Worm (Caenorhabditis elegans) whole organism, L3 larva: ENCODE results near the gene Y116A8C.465.

ENCODE experiments used
- ama-1 ChIP-seq: fragments of 150-350 bp; optimal IDR thresholded peaks from 2 replicates; lab custom pipeline; 2018
- ceh-82 ChIP-seq: fragments of 150-350 bp; optimal IDR thresholded peaks from 2 replicates; lab custom pipeline; 2014; ENCODE audit warnings: missing biosample characterization, missing genetic modification characterization
- egl-27 ChIP-seq: sonication (generic microtip); optimal IDR thresholded peaks from 4 replicates; lab custom pipeline; 2017; ENCODE audit warnings: missing biosample characterization, missing genetic modification reagents, missing genetic modification characterization
- fkh-2 ChIP-seq: fragments of 150-350 bp; optimal IDR thresholded peaks from 2 replicates; lab custom pipeline; 2014; ENCODE audit warnings: missing biosample characterization, missing genetic modification reagents, missing genetic modification characterization
- jun-1 ChIP-seq: fragments of 150-350 bp; optimal IDR thresholded peaks from 2 replicates; lab custom pipeline; 2014; ENCODE audit warnings: missing biosample characterization, missing genetic modification reagents, missing genetic modification characterization
- lin-15B ChIP-seq: fragments of 150-350 bp; optimal IDR thresholded peaks from 2 replicates; lab custom pipeline; 2014; ENCODE audit warnings: missing biosample characterization, missing genetic modification characterization
- mdl-1 ChIP-seq: fragments of 150-350 bp; optimal IDR thresholded peaks from 2 replicates; lab custom pipeline; 2014; ENCODE audit warnings: missing biosample characterization, missing genetic modification characterization
- nhr-237 ChIP-seq: fragments of 150-350 bp; optimal IDR thresholded peaks from 2 replicates; lab custom pipeline; 2014; ENCODE audit warnings: missing biosample characterization, missing genetic modification characterization
- nhr-25 ChIP-seq: sonication (generic microtip); optimal IDR thresholded peaks from 2 replicates; lab custom pipeline; 2017; ENCODE audit warnings: missing biosample characterization, missing genetic modification characterization
- nhr-77 ChIP-seq: fragments of 150-350 bp; optimal IDR thresholded peaks from 2 replicates; lab custom pipeline; 2014; ENCODE audit warnings: missing biosample characterization, missing genetic modification characterization
- skn-1 ChIP-seq: fragments of 150-350 bp; optimal IDR thresholded peaks from 2 replicates; lab custom pipeline; 2014; ENCODE audit warnings: missing biosample characterization, missing genetic modification characterization
- unc-39 ChIP-seq: sonication (generic microtip); optimal IDR thresholded peaks from 4 replicates; lab custom pipeline; 2017; ENCODE audit warnings: missing biosample characterization, missing genetic modification characterization
- unc-62 ChIP-seq: fragments of 150-350 bp; sonication (generic microtip); optimal IDR thresholded peaks from 4 replicates; lab custom pipeline; 2014; ENCODE audit warnings: missing biosample characterization, missing genetic modification reagents, missing genetic modification characterization

DNA sequence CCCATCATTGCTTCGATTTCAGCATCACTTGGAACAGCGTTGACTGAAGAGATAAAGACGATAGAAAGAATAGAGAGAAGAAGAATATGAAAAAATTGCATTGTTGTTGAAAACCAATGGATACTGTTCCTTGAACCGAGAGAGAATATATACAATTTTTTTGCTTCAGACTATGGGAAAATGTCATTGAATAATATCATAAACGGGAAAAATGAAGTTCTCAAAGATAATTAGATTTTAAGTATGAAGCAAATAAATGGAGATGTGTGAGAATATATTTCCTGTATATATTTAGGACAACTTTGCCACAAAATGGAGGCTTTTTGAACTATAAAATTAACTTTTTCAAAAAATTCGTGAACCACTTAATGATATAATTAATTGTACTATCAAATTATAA lies 7.0 kb upstream of the Y116A8C.465 start, which contains the start of gene Y116A8C.44:
- TF ChIP-seq skn-1 (tag; lab: Kevin White, UChicago) (no peak), jun-1 (no peak), fkh-2 (tag; lab: Kevin White, UChicago) (no peak), unc-62 (no peak), nhr-237 (no peak), unc-39 (no peak), ama-1 (lab: Kevin White, UChicago) (no peak), lin-15B (tag; lab: Kevin White, UChicago) (no peak), ceh-82 (tag; lab: Kevin White, UChicago) (no peak), nhr-77 (tag; lab: Kevin White, UChicago) (no peak), nhr-25 (tag; lab: Kevin White, UChicago) (no peak), egl-27 (tag; lab: Kevin White, UChicago) (no peak), mdl-1 (tag; lab: Kevin White, UChicago) (no peak)
